Worm (Caenorhabditis elegans) whole organism, L3 larva: Measurements from ENCODE around the gene C18G1.8.

Source experiments
- R02D3.7 ChIP-seq: fragments of 150-350 bp; optimal IDR thresholded peaks from 2 replicates; lab custom pipeline; 2014; ENCODE audit warnings: missing biosample characterization, missing genetic modification characterization
- aly-2 ChIP-seq: fragments of 150-350 bp; optimal IDR thresholded peaks from 2 replicates; lab custom pipeline; 2014; ENCODE audit warnings: missing biosample characterization, missing genetic modification characterization
- ama-1 ChIP-seq: fragments of 150-350 bp; optimal IDR thresholded peaks from 2 replicates; lab custom pipeline; 2018
- ceh-82 ChIP-seq: fragments of 150-350 bp; optimal IDR thresholded peaks from 2 replicates; lab custom pipeline; 2014; ENCODE audit warnings: missing biosample characterization, missing genetic modification characterization
- daf-12 ChIP-seq: fragments of 150-350 bp; optimal IDR thresholded peaks from 2 replicates; lab custom pipeline; 2014; ENCODE audit warnings: missing biosample characterization, missing genetic modification reagents, missing genetic modification characterization
- egl-27 ChIP-seq: sonication (generic microtip); optimal IDR thresholded peaks from 4 replicates; lab custom pipeline; 2017; ENCODE audit warnings: missing biosample characterization, missing genetic modification reagents, missing genetic modification characterization
- egl-5 ChIP-seq: fragments of 150-350 bp; optimal IDR thresholded peaks from 2 replicates; lab custom pipeline; 2017; ENCODE audit warnings: missing biosample characterization, missing genetic modification reagents, missing genetic modification characterization, inconsistent platforms
- elt-1 ChIP-seq: fragments of 150-350 bp; optimal IDR thresholded peaks from 2 replicates; lab custom pipeline; 2014; ENCODE audit warnings: missing biosample characterization, missing genetic modification characterization
- elt-2 ChIP-seq: sonication (generic microtip); optimal IDR thresholded peaks from 2 replicates; lab custom pipeline; 2016; ENCODE audit warnings: missing genetic modification reagents, mild to moderate bottlenecking, missing genetic modification characterization, missing compliant biosample characterization
- elt-3 ChIP-seq, 3 experiments: fragments of 150-350 bp in 1 of 3; sonication (generic microtip) in 2 of 3; optimal IDR thresholded peaks; 2 replicates in 2 of 3; 4 replicates in 1 of 3; lab custom pipeline; 2014 to 2017; ENCODE audit warnings: missing biosample characterization in 3 of 3, missing genetic modification characterization in 3 of 3
- eor-1 ChIP-seq, 2 experiments: fragments of 150-350 bp; optimal IDR thresholded peaks; 2 replicates each; lab custom pipeline; 2014 to 2018; ENCODE audit warnings: missing biosample characterization in 2 of 2, missing genetic modification characterization in 2 of 2
- fkh-10 ChIP-seq: sonication (generic microtip); optimal IDR thresholded peaks from 2 replicates; lab custom pipeline; 2017; ENCODE audit warnings: missing biosample characterization, missing genetic modification reagents, missing genetic modification characterization
- fkh-2 ChIP-seq: fragments of 150-350 bp; optimal IDR thresholded peaks from 2 replicates; lab custom pipeline; 2014; ENCODE audit warnings: missing biosample characterization, missing genetic modification reagents, missing genetic modification characterization
- fos-1 ChIP-seq: fragments of 150-350 bp; optimal IDR thresholded peaks from 2 replicates; lab custom pipeline; 2014; ENCODE audit warnings: missing biosample characterization, missing genetic modification characterization
- jun-1 ChIP-seq: fragments of 150-350 bp; optimal IDR thresholded peaks from 2 replicates; lab custom pipeline; 2014; ENCODE audit warnings: missing biosample characterization, missing genetic modification reagents, missing genetic modification characterization
- lin-15B ChIP-seq: fragments of 150-350 bp; optimal IDR thresholded peaks from 2 replicates; lab custom pipeline; 2014; ENCODE audit warnings: missing biosample characterization, missing genetic modification characterization
- lin-39 ChIP-seq: fragments of 150-350 bp; optimal IDR thresholded peaks from 2 replicates; lab custom pipeline; 2018; ENCODE audit warnings: missing biosample characterization, missing genetic modification reagents, missing genetic modification characterization
- nfya-1 ChIP-seq: sonication (generic microtip); optimal IDR thresholded peaks from 2 replicates; lab custom pipeline; 2017; ENCODE audit warnings: missing genetic modification characterization, mild to moderate bottlenecking, missing compliant biosample characterization, antibody characterized with exemption, moderate library complexity; ENCODE audit not compliant: insufficient read depth
- nhr-11 ChIP-seq: fragments of 150-350 bp; optimal IDR thresholded peaks from 2 replicates; lab custom pipeline; 2014; ENCODE audit warnings: missing biosample characterization, missing genetic modification characterization
- nhr-12 ChIP-seq: fragments of 150-350 bp; optimal IDR thresholded peaks from 2 replicates; lab custom pipeline; 2014; ENCODE audit warnings: missing biosample characterization, missing genetic modification characterization
- nhr-23 ChIP-seq: fragments of 150-350 bp; optimal IDR thresholded peaks from 2 replicates; lab custom pipeline; 2014; ENCODE audit warnings: missing biosample characterization, missing genetic modification reagents, missing genetic modification characterization
- nhr-237 ChIP-seq: fragments of 150-350 bp; optimal IDR thresholded peaks from 2 replicates; lab custom pipeline; 2014; ENCODE audit warnings: missing biosample characterization, missing genetic modification characterization
- nhr-25 ChIP-seq: sonication (generic microtip); optimal IDR thresholded peaks from 2 replicates; lab custom pipeline; 2017; ENCODE audit warnings: missing biosample characterization, missing genetic modification characterization
- nhr-28 ChIP-seq: fragments of 150-350 bp; optimal IDR thresholded peaks from 2 replicates; lab custom pipeline; 2014; ENCODE audit warnings: missing biosample characterization, missing genetic modification characterization
- nhr-43 ChIP-seq: sonication (generic microtip); optimal IDR thresholded peaks from 2 replicates; lab custom pipeline; 2016; ENCODE audit warnings: mild to moderate bottlenecking, missing genetic modification characterization, missing compliant biosample characterization; ENCODE audit not compliant: poor library complexity, severe bottlenecking
- nhr-67 ChIP-seq: fragments of 150-350 bp; optimal IDR thresholded peaks from 2 replicates; lab custom pipeline; 2014; ENCODE audit warnings: missing biosample characterization, missing genetic modification characterization
- nhr-77 ChIP-seq: fragments of 150-350 bp; optimal IDR thresholded peaks from 2 replicates; lab custom pipeline; 2014; ENCODE audit warnings: missing biosample characterization, missing genetic modification characterization
- pha-4 ChIP-seq: fragments of 150-350 bp; optimal IDR thresholded peaks from 2 replicates; lab custom pipeline; 2014; ENCODE audit warnings: missing biosample characterization, missing genetic modification reagents, missing genetic modification characterization
- skn-1 ChIP-seq: fragments of 150-350 bp; optimal IDR thresholded peaks from 2 replicates; lab custom pipeline; 2014; ENCODE audit warnings: missing biosample characterization, missing genetic modification characterization
- snpc-4 ChIP-seq: fragments of 150-350 bp; optimal IDR thresholded peaks from 2 replicates; lab custom pipeline; 2014; ENCODE audit warnings: missing biosample characterization, missing genetic modification characterization
- unc-39 ChIP-seq: sonication (generic microtip); optimal IDR thresholded peaks from 4 replicates; lab custom pipeline; 2017; ENCODE audit warnings: missing biosample characterization, missing genetic modification characterization
- zag-1 ChIP-seq: fragments of 150-350 bp; optimal IDR thresholded peaks from 2 replicates; lab custom pipeline; 2014; ENCODE audit warnings: missing biosample characterization, missing genetic modification characterization

C18G1.8 gene

DNA sequence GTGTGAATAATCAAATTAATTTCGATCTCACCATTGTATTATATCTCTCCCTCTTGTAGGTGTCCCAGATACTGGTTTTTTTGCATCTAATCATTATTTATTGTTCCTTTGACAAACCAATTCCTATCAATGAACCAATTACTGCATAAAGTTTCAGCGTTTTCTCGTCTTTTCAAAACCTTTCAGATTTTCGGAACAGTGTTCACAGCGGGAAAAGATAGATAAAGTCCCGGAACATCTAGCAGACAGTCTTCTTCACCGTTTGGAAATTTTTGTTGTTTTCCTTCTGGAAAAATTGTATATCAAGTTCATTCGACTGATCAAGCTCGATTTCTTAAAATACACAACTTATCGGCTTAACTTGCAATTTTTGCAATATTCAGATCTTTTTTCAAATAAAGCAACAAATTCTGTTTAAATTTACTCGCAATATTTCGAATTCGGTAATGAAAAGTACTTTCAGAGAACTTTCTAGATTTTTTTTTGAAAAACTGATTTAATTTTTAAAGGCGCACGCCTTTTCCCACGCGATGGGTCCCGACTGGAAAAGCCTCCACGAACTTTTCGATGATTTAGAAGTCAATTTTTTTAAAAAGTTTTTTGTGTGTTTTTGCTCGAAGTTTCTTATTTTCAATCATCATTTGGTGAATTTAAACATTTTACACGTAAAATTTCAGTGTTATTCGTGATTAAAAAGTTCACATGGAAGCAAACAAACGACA is 10.9 kb downstream of the C18G1.8 start, which contains the start of gene pgl-3:
Gene pgl-3, plus strand, starts transcription at position 672 of the 722 bp plus-strand sequence.
- TF ChIP-seq pha-4 (tag; lab: Kevin White, UChicago) (no peak), nhr-11 (no peak), nfya-1 (tag; lab: Kevin White, UChicago) (no peak), snpc-4 (tag; lab: Kevin White, UChicago) (no peak), aly-2 (tag; lab: Kevin White, UChicago) (no peak), elt-3 (tag; optimal IDR thresholded peaks at IDR 0.05; lab: Kevin White, UChicago) (no peak), lin-15B (tag; lab: Kevin White, UChicago) (no peak), nhr-43 (tag; lab: Kevin White, UChicago) (no peak), jun-1 (tag; lab: Kevin White, UChicago) (no peak), ama-1 (lab: Kevin White, UChicago) (no peak), daf-12 (tag; lab: Kevin White, UChicago) (no peak)

DNA sequence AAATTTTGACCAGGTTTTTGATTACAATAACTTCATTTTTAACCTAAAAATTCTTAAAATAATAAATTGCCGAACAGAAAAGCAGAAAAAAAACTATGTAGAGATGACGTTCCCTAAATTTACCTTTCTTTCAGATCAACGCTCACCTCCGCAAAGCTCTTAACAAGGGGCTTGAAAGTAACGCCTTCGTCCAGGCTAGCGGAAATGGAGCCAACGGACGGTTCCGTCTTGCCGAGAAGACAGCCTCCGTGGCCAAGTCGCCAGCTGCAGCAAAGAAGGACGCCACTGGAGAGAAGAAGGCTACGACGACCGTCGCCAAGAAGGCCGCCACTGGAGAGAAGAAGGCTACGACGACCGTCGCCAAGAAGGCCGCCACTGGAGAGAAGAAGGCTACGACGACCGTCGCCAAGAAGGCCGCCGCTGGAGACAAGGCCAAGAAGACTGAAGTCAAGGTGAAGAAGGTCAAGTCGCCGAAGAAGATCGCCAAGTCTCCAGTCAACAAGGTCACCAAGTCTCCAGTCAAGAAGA is 11.7 kb downstream of the C18G1.8 start:
- TF ChIP-seq elt-3 (tag; optimal IDR thresholded peaks at IDR 0.05; lab: Kevin White, UChicago) (no peak), eor-1 (tag; optimal IDR thresholded peaks at IDR 0.05; lab: Kevin White, UChicago) (no peak), egl-5 (no peak), zag-1 (tag; lab: Kevin White, UChicago) (no peak), R02D3.7 (tag; lab: Kevin White, UChicago) (no peak), nfya-1 (tag; lab: Kevin White, UChicago) (no peak), nhr-11 (no peak), egl-27 (no peak), daf-12 (tag; lab: Kevin White, UChicago) (no peak), fos-1 (tag; lab: Kevin White, UChicago) (no peak), lin-15B (tag; lab: Kevin White, UChicago) (no peak), skn-1 (tag; lab: Kevin White, UChicago) (no peak), elt-2 (tag; lab: Kevin White, UChicago) (no peak), nhr-237 (tag; lab: Kevin White, UChicago) (no peak), unc-39 (tag; lab: Kevin White, UChicago) (no peak)

DNA sequence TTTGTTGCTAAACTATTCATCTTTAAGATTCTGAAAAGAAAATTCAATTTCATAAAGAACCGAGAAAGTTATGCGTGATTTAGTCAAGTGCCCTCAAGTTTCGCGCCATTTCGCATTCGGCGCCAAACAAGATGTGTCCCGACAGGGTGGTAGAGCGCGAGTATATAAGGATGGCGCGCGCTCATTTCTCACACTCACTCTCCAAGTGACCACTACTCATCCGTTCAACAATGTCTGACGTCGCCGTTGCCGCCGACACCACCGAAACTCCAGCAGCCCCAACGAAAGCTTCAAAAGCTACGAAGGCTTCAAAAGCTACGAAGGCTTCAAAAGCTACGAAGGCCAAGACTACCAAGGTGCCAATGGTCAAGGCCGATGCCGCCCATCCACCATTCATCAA is 12.3 kb downstream of the C18G1.8 start, which contains the start of gene hil-4:
Gene hil-4, plus strand, starts transcription at position 191 of the 400 bp plus-strand sequence.
- TF ChIP-seq fkh-2 (tag; lab: Kevin White, UChicago) (no peak), ceh-82 (tag; lab: Kevin White, UChicago) (no peak), eor-1 (tag; optimal IDR thresholded peaks at IDR 0.05; lab: Kevin White, UChicago) (no peak), zag-1 (tag; lab: Kevin White, UChicago) (no peak), nhr-43 (tag; lab: Kevin White, UChicago) (no peak), nhr-77 (tag; lab: Kevin White, UChicago) (no peak), nhr-67 (tag; lab: Kevin White, UChicago) (no peak), snpc-4 (tag; lab: Kevin White, UChicago) (no peak), nhr-25 (tag; lab: Kevin White, UChicago) (no peak), ama-1 (lab: Kevin White, UChicago) (no peak), lin-39 (tag; lab: Kevin White, UChicago) (no peak), nhr-23 (no peak), daf-12 (tag; lab: Kevin White, UChicago) (no peak)

DNA sequence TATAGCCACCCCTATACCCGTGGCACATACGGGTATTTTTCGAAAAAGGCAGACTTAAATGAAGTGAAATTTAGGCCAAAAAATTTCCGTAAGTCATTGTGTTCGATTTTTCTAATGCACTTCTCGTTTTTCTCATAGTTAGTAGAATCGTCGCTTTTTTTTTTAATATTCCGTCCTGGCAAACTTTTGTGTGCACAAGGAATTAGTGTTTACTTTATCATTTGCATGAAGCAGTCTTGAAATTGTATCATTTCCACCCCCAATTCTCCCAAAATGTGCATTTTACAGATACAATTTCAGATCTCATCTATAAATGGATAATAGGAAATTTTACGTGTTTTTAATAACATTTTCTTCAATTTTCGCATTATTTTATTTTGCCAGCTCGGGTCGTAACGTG is 16.1 kb downstream of the C18G1.8 start, which contains the start of gene C18G1.6:
Gene C18G1.6, plus strand, starts transcription at position 301 of the 400 bp plus-strand sequence.
- TF ChIP-seq nhr-23 (no peak), elt-1 (no peak), fkh-10 (GFP tag; lab: Kevin White, UChicago) (no peak), ama-1 (lab: Kevin White, UChicago) (no peak), R02D3.7 (tag; lab: Kevin White, UChicago) (no peak)

- no peak for TF ChIP-seq nhr-28 (tag; lab: Kevin White, UChicago)
- TF ChIP-seq nhr-11 = no peak
- TF ChIP-seq nhr-12 (tag; lab: Kevin White, UChicago) = no peak
- TF ChIP-seq lin-15B (tag; lab: Kevin White, UChicago) = no peak
- no peak for TF ChIP-seq fkh-10 (GFP tag; lab: Kevin White, UChicago)
- TF ChIP-seq eor-1 (tag; optimal IDR thresholded peaks at IDR 0.05; lab: Kevin White, UChicago) = no peak
These were observed 21.1 kb downstream of the C18G1.8 start, which contains the start of gene C18G1.7 for ce11 chrV:4745269-4745668. Gene C18G1.7, plus strand, starts transcription at chrV:4745569.
